Fruit fly (Drosophila melanogaster) whole organism, wandering third instar larva: ENCODE data around the gene MTF-1.

Experiments used
- Abd-B ChIP-seq: fragments of >200 bp; optimal IDR thresholded peaks from 2 replicates; lab custom pipeline; 2017; ENCODE audit warnings: missing biosample characterization, missing genetic modification characterization
- CG32264 ChIP-seq: fragments of 200-800 bp; sonication (Bioruptor generic); optimal IDR thresholded peaks from 2 replicates; lab custom pipeline; 2016; ENCODE audit warnings: missing biosample characterization, missing genetic modification characterization
- CG9705 ChIP-seq: fragments of 200-800 bp; sonication (Bioruptor generic); optimal IDR thresholded peaks from 2 replicates; lab custom pipeline; 2018; ENCODE audit warnings: missing biosample characterization, mild to moderate bottlenecking, missing genetic modification characterization
- CrebA ChIP-seq: fragments of 200-800 bp; sonication (Bioruptor generic); optimal IDR thresholded peaks from 2 replicates; lab custom pipeline; 2016; ENCODE audit warnings: missing biosample characterization, mild to moderate bottlenecking, missing genetic modification characterization, borderline replicate concordance
- Dfd ChIP-seq: fragments of >200 bp; optimal IDR thresholded peaks from 2 replicates; lab custom pipeline; 2017; ENCODE audit warnings: missing biosample characterization, missing genetic modification characterization
- Dif ChIP-seq: fragments of 200-275, 200-300 bp; sonication (Bioruptor generic); optimal IDR thresholded peaks from 2 replicates; lab custom pipeline; 2018; ENCODE audit warnings: missing biosample characterization, missing genetic modification characterization; ENCODE audit not compliant: partially characterized antibody
- GATAd ChIP-seq: sonication (Bioruptor generic); optimal IDR thresholded peaks from 2 replicates; lab custom pipeline; 2016; ENCODE audit warnings: missing biosample characterization, missing genetic modification characterization
- HLH106 ChIP-seq: fragments of 200-800 bp; optimal IDR thresholded peaks from 3 replicates; lab custom pipeline; 2019; ENCODE audit warnings: missing biosample characterization, mild to moderate bottlenecking, missing genetic modification characterization, moderate library complexity
- Hnf4 ChIP-seq: fragments of 200-800 bp; sonication (Bioruptor generic); optimal IDR thresholded peaks from 2 replicates; lab custom pipeline; 2016; ENCODE audit warnings: missing biosample characterization, mild to moderate bottlenecking, missing genetic modification characterization
- Hr78 ChIP-seq: fragments of >200 bp; optimal IDR thresholded peaks from 2 replicates; lab custom pipeline; 2017; ENCODE audit warnings: missing biosample characterization, missing genetic modification characterization
- Hr83 ChIP-seq: fragments of 200-300 bp; sonication (Bioruptor generic); optimal IDR thresholded peaks from 2 replicates; lab custom pipeline; 2016; ENCODE audit warnings: missing biosample characterization, mild to moderate bottlenecking, missing genetic modification characterization, moderate library complexity; ENCODE audit not compliant: poor library complexity, severe bottlenecking
- Jra ChIP-seq: sonication (Bioruptor generic); optimal IDR thresholded peaks from 2 replicates; lab custom pipeline; 2016; ENCODE audit warnings: missing biosample characterization, missing genetic modification characterization
- Mio ChIP-seq: sonication (Bioruptor generic); optimal IDR thresholded peaks from 2 replicates; lab custom pipeline; 2016; ENCODE audit warnings: missing biosample characterization, missing genetic modification characterization
- Myc ChIP-seq: fragments of >200 bp; optimal IDR thresholded peaks from 2 replicates; lab custom pipeline; 2017
- N ChIP-seq: fragments of >200 bp; optimal IDR thresholded peaks from 2 replicates; lab custom pipeline; 2018; ENCODE audit warnings: missing biosample characterization, missing external identifiers, missing genetic modification characterization
- OdsH ChIP-seq: fragments of 200-800 bp; sonication (Bioruptor generic); optimal IDR thresholded peaks from 2 replicates; lab custom pipeline; 2016; ENCODE audit warnings: missing biosample characterization, mild to moderate bottlenecking, missing genetic modification characterization
- Rel ChIP-seq, 2 experiments: fragments of 200-800 bp; sonication (Bioruptor generic) in 1 of 2; optimal IDR thresholded peaks; 2 replicates in 1 of 2; 3 replicates in 1 of 2; lab custom pipeline; 2016 to 2019; ENCODE audit warnings: mild to moderate bottlenecking in 2 of 2, missing biosample characterization in 2 of 2, missing genetic modification characterization in 2 of 2, moderate library complexity in 1 of 2
- Sp1 ChIP-seq: fragments of 200-800 bp; sonication (Bioruptor generic); optimal IDR thresholded peaks from 3 replicates; lab custom pipeline; 2019; ENCODE audit warnings: missing biosample characterization, mild to moderate bottlenecking, missing genetic modification characterization, moderate library complexity
- Vsx2 ChIP-seq: fragments of 200-300, 225-300 bp; sonication (Bioruptor generic); optimal IDR thresholded peaks from 2 replicates; lab custom pipeline; 2018; ENCODE audit warnings: missing biosample characterization, missing genetic modification characterization; ENCODE audit not compliant: partially characterized antibody
- br ChIP-seq: fragments of 200-800 bp; sonication (Bioruptor generic); optimal IDR thresholded peaks from 2 replicates; lab custom pipeline; 2016; ENCODE audit warnings: missing biosample characterization, missing genetic modification characterization
- brk ChIP-seq: fragments of 200-800 bp; sonication (Bioruptor generic); optimal IDR thresholded peaks from 2 replicates; lab custom pipeline; 2016; ENCODE audit warnings: missing biosample characterization, mild to moderate bottlenecking, missing genetic modification characterization
- dl ChIP-seq, 2 experiments: fragments of 175-275, 200-275 bp in 1 of 2; fragments of 200-275 bp in 1 of 2; sonication (Bioruptor generic); optimal IDR thresholded peaks; lab custom pipeline; 2018; ENCODE audit warnings: mild to moderate bottlenecking in 2 of 2, missing biosample characterization in 2 of 2, missing genetic modification characterization in 2 of 2, moderate library complexity in 2 of 2; ENCODE audit not compliant: partially characterized antibody in 2 of 2, insufficient read depth in 1 of 2
- dmrt93B ChIP-seq: fragments of 200-800 bp; sonication (Bioruptor generic); optimal IDR thresholded peaks from 2 replicates; lab custom pipeline; 2018; ENCODE audit warnings: missing biosample characterization, mild to moderate bottlenecking, missing genetic modification characterization
- dsf ChIP-seq: sonication (Bioruptor generic); optimal IDR thresholded peaks from 2 replicates; lab custom pipeline; 2016; ENCODE audit warnings: missing biosample characterization, missing genetic modification characterization, borderline replicate concordance
- ey ChIP-seq: fragments of 200-800 bp; sonication (Bioruptor generic); optimal IDR thresholded peaks from 2 replicates; lab custom pipeline; 2016; ENCODE audit warnings: missing biosample characterization, missing genetic modification characterization
- foxo ChIP-seq, 2 experiments: fragments of 200-800 bp; sonication (Bioruptor generic); optimal IDR thresholded peaks; 2 replicates in 1 of 2; 3 replicates in 1 of 2; lab custom pipeline; 2016 to 2017; ENCODE audit warnings: missing biosample characterization in 2 of 2, missing genetic modification characterization in 2 of 2
- fru ChIP-seq: fragments of 200-800 bp; sonication (Bioruptor generic); optimal IDR thresholded peaks from 3 replicates; lab custom pipeline; 2016; ENCODE audit warnings: missing biosample characterization, mild to moderate bottlenecking, missing genetic modification characterization
- h ChIP-seq: fragments of 200-800 bp; sonication (Bioruptor generic); optimal IDR thresholded peaks from 3 replicates; lab custom pipeline; 2016; ENCODE audit warnings: missing biosample characterization, mild to moderate bottlenecking, missing genetic modification characterization
- jim ChIP-seq: fragments of 175-275, 200-325 bp; sonication (Bioruptor generic); optimal IDR thresholded peaks from 2 replicates; lab custom pipeline; 2016; ENCODE audit warnings: missing biosample characterization, mild to moderate bottlenecking, missing genetic modification characterization
- lola ChIP-seq: fragments of >200 bp; optimal IDR thresholded peaks from 2 replicates; lab custom pipeline; 2017; ENCODE audit warnings: missing biosample characterization, missing genetic modification characterization
- pan ChIP-seq: fragments of >200 bp; optimal IDR thresholded peaks from 2 replicates; lab custom pipeline; 2017
- psq ChIP-seq: fragments of 200-800 bp; sonication (Bioruptor generic); optimal IDR thresholded peaks from 3 replicates; lab custom pipeline; 2017; ENCODE audit warnings: missing biosample characterization, mild to moderate bottlenecking, missing genetic modification characterization, moderate library complexity
- rgr ChIP-seq: fragments of 200-800 bp; sonication (Bioruptor generic); optimal IDR thresholded peaks from 3 replicates; lab custom pipeline; 2016; ENCODE audit warnings: missing biosample characterization, mild to moderate bottlenecking, missing genetic modification characterization
- sage ChIP-seq: fragments of 200-800 bp; sonication (Bioruptor generic); optimal IDR thresholded peaks from 2 replicates; lab custom pipeline; 2016; ENCODE audit warnings: missing biosample characterization, mild to moderate bottlenecking, missing genetic modification characterization
- sv ChIP-seq: fragments of 200-800 bp; sonication (Bioruptor generic); optimal IDR thresholded peaks from 3 replicates; lab custom pipeline; 2016; ENCODE audit warnings: missing biosample characterization, missing genetic modification characterization
- tai ChIP-seq: sonication (Bioruptor generic); optimal IDR thresholded peaks from 2 replicates; lab custom pipeline; 2016; ENCODE audit warnings: missing biosample characterization, missing genetic modification characterization
- usp ChIP-seq: fragments of >200 bp; optimal IDR thresholded peaks from 2 replicates; lab custom pipeline; 2017; ENCODE audit warnings: missing biosample characterization, missing genetic modification characterization
- woc ChIP-seq: sonication (Bioruptor generic); optimal IDR thresholded peaks from 2 replicates; lab custom pipeline; 2016; ENCODE audit warnings: missing biosample characterization, mild to moderate bottlenecking, missing genetic modification characterization

The MTF-1 gene

dm6 chr3L:9461670-9462246 lies 31.6 kb downstream of the MTF-1 start:
- TF ChIP-seq GATAd (GFP tag; lab: Kevin White, UChicago), result no peak
- TF ChIP-seq Dif (GFP tag; lab: Kevin White, UChicago), result peak; percentile 32

dm6 chr3L:9462247-9462769 lies 32.2 kb downstream of the MTF-1 start:
- no peak for TF ChIP-seq CrebA (GFP tag; lab: Kevin White, UChicago)
- peak; percentile 62 for TF ChIP-seq Hnf4
- peak; percentile 61 for TF ChIP-seq psq (GFP tag; lab: Kevin White, UChicago)
- no peak for TF ChIP-seq Hr78 (GFP tag; lab: Kevin White, UChicago)
- peak; percentile 70 for TF ChIP-seq sv (GFP tag; lab: Kevin White, UChicago)
- TF ChIP-seq ey (GFP tag; lab: Kevin White, UChicago), result peak; percentile 76
- TF ChIP-seq GATAd (GFP tag; lab: Kevin White, UChicago), result no peak
- peak; percentile 0 to 86 for TF ChIP-seq foxo (GFP tag; optimal IDR thresholded peaks at IDR 0.05; lab: Kevin White, UChicago)
- TF ChIP-seq Myc (lab: Kevin White, UChicago), result no peak
- TF ChIP-seq fru, result peak; percentile 89
- TF ChIP-seq sage (GFP tag; lab: Kevin White, UChicago), result peak; percentile 82
- TF ChIP-seq pan, result no peak
- TF ChIP-seq usp, result no peak
- TF ChIP-seq Mio (GFP tag; lab: Kevin White, UChicago), result no peak
- peak; percentile 83 for TF ChIP-seq br
- TF ChIP-seq Sp1 (GFP tag; lab: Kevin White, UChicago), result peak; percentile 94
- peak; percentile 79 for TF ChIP-seq dmrt93B
- no peak for TF ChIP-seq dl (GFP tag; optimal IDR thresholded peaks at IDR 0.05; lab: Kevin White, UChicago; ENCODE audit: insufficient read depth in 1 of 2, partially characterized antibody in 2 of 2)
- TF ChIP-seq Jra (GFP tag; lab: Kevin White, UChicago), result peak; percentile 24
- no peak for TF ChIP-seq jim (GFP tag; lab: Kevin White, UChicago)
- peak; percentile 78 for TF ChIP-seq OdsH (GFP tag; lab: Kevin White, UChicago)
- peak; percentile 73 for TF ChIP-seq rgr (GFP tag; lab: Kevin White, UChicago)
- TF ChIP-seq Abd-B, result no peak
- TF ChIP-seq CG9705 (GFP tag; lab: Kevin White, UChicago), result peak; percentile 81
- TF ChIP-seq Rel (GFP tag; optimal IDR thresholded peaks at IDR 0.05; lab: Kevin White, UChicago), result no peak
- TF ChIP-seq Rel (tag; optimal IDR thresholded peaks at IDR 0.05; lab: Kevin White, UChicago), result peak; percentile 61
- TF ChIP-seq Vsx2 (GFP tag; lab: Kevin White, UChicago), result no peak
- TF ChIP-seq woc, result peak; percentile 89
- TF ChIP-seq brk (GFP tag; lab: Kevin White, UChicago), result peak; percentile 84
- TF ChIP-seq tai (GFP tag; lab: Kevin White, UChicago), result peak; percentile 61
- peak; percentile 89 for TF ChIP-seq h
- TF ChIP-seq Dfd (GFP tag; lab: Kevin White, UChicago), result no peak
- no peak for TF ChIP-seq N (GFP tag; lab: Kevin White, UChicago)
- peak; percentile 88 for TF ChIP-seq HLH106 (tag; lab: Kevin White, UChicago)
- TF ChIP-seq Dif (GFP tag; lab: Kevin White, UChicago), result no peak
- no peak for TF ChIP-seq lola (GFP tag; lab: Kevin White, UChicago)
- TF ChIP-seq dsf (GFP tag; lab: Kevin White, UChicago), result peak; percentile 26
- TF ChIP-seq Hr83, result no peak
- TF ChIP-seq CG32264 (GFP tag; lab: Kevin White, UChicago), result peak; percentile 50

dm6 chr3L:9462794-9463193 lies 32.7 kb downstream of the MTF-1 start:
- TF ChIP-seq sage (GFP tag; lab: Kevin White, UChicago) (no peak), dmrt93B (no peak), ey (GFP tag; lab: Kevin White, UChicago) (no peak), Hr78 (GFP tag; lab: Kevin White, UChicago) (no peak), pan (no peak), usp (no peak), Mio (GFP tag; lab: Kevin White, UChicago) (no peak), Abd-B (no peak), h (no peak), CG32264 (GFP tag; lab: Kevin White, UChicago) (no peak), tai (GFP tag; lab: Kevin White, UChicago) (no peak)
